Fruit fly (Drosophila melanogaster) whole organism, embryonic: ENCODE data around the gene maca.

ENCODE experiments used
- Bteb2 ChIP-seq: fragments of 200-800 bp; sonication (Bioruptor generic); optimal IDR thresholded peaks from 2 replicates; lab custom pipeline; 2016; ENCODE audit warnings: missing biosample characterization, missing genetic modification characterization
- CG14441 ChIP-seq: fragments of 200-800 bp; sonication (Bioruptor generic); IDR thresholded peaks from 2 replicates; pipeline ENCODE4 v1.3.6; 2022; ENCODE audit warnings: missing biosample characterization, missing genetic modification characterization
- CG15514 ChIP-seq: fragments of 200-800 bp; sonication (Bioruptor generic); optimal IDR thresholded peaks from 3 replicates; lab custom pipeline; 2017; ENCODE audit warnings: missing biosample characterization, missing genetic modification characterization, mild to moderate bottlenecking, moderate library complexity, missing genetic modification reagents
- CG16779 ChIP-seq: fragments of 200-800 bp; sonication (Bioruptor generic); IDR thresholded peaks from 2 replicates; pipeline ENCODE4 v1.3.6; 2022; ENCODE audit warnings: missing biosample characterization, missing genetic modification characterization
- CG3163 ChIP-seq: fragments of 200-800 bp; sonication (Bioruptor generic); optimal IDR thresholded peaks from 3 replicates; lab custom pipeline; 2016; ENCODE audit warnings: missing biosample characterization, missing genetic modification characterization
- CG6854 ChIP-seq: fragments of 200-800 bp; sonication (Bioruptor generic); optimal IDR thresholded peaks from 3 replicates; lab custom pipeline; 2017; ENCODE audit warnings: missing biosample characterization, mild to moderate bottlenecking, missing genetic modification characterization
- CTCF ChIP-seq: fragments of 200-800 bp; sonication (Bioruptor generic); optimal IDR thresholded peaks from 2 replicates; lab custom pipeline; 2017; ENCODE audit warnings: missing biosample characterization, mild to moderate bottlenecking, missing genetic modification characterization, moderate library complexity
- Dip2 ChIP-seq: fragments of 200-800 bp; sonication (Bioruptor generic); IDR thresholded peaks from 2 replicates; pipeline ENCODE4 v1.3.6; 2022; ENCODE audit warnings: missing biosample characterization, missing genetic modification characterization
- Dp ChIP-seq: fragments of 200-800 bp; sonication (Bioruptor generic); optimal IDR thresholded peaks from 2 replicates; lab custom pipeline; 2018; ENCODE audit warnings: missing biosample characterization, mild to moderate bottlenecking, missing genetic modification characterization, moderate library complexity
- Ets97D ChIP-seq: fragments of 200-800 bp; sonication (Bioruptor generic); optimal IDR thresholded peaks from 3 replicates; lab custom pipeline; 2016; ENCODE audit warnings: missing biosample characterization, missing genetic modification characterization
- HLH3B ChIP-seq: fragments of 200-800 bp; sonication (Bioruptor generic); IDR thresholded peaks from 2 replicates; pipeline ENCODE4 v1.3.6; 2022; ENCODE audit warnings: missing biosample characterization, missing genetic modification characterization
- Hmr ChIP-seq: fragments of 200-800 bp; sonication (Bioruptor generic); optimal IDR thresholded peaks from 3 replicates; lab custom pipeline; 2017; ENCODE audit warnings: mild to moderate bottlenecking, missing biosample characterization, missing genetic modification reagents, missing genetic modification characterization
- Hmx ChIP-seq: fragments of 200-800 bp; sonication (Bioruptor generic); optimal IDR thresholded peaks from 2 replicates; lab custom pipeline; 2016; ENCODE audit warnings: missing biosample characterization, missing genetic modification characterization
- Hr51 ChIP-seq, 2 experiments: fragments of 200-800 bp; sonication (Bioruptor generic); optimal IDR thresholded peaks; 2 replicates in 1 of 2; 3 replicates in 1 of 2; lab custom pipeline; 2016 to 2018; ENCODE audit warnings: missing biosample characterization in 2 of 2, missing genetic modification characterization in 2 of 2, mild to moderate bottlenecking in 1 of 2, moderate library complexity in 1 of 2
- Hsf ChIP-seq: fragments of 200-800 bp; sonication (Bioruptor generic); optimal IDR thresholded peaks from 3 replicates; lab custom pipeline; 2016; ENCODE audit warnings: missing biosample characterization, missing genetic modification characterization
- Mad ChIP-seq: fragments of 200-800 bp; sonication (Bioruptor generic); optimal IDR thresholded peaks from 2 replicates; lab custom pipeline; 2016; ENCODE audit warnings: missing biosample characterization, missing genetic modification characterization
- Med ChIP-seq: fragments of 200-800 bp; sonication (Bioruptor generic); peaks from one replicate; lab custom pipeline; 2016; ENCODE audit warnings: missing biosample characterization, missing genetic modification characterization, mild to moderate bottlenecking, inconsistent platforms, moderate library complexity
- Rx ChIP-seq: fragments of 200-800 bp; sonication (Bioruptor generic); IDR thresholded peaks from 2 replicates; pipeline ENCODE4 v1.3.6; 2022; ENCODE audit warnings: missing biosample characterization, missing genetic modification characterization
- Sin3A ChIP-seq: fragments of >200 bp; optimal IDR thresholded peaks from 2 replicates; lab custom pipeline; 2018
- Xbp1 ChIP-seq: fragments of 200-800 bp; sonication (Bioruptor generic); optimal IDR thresholded peaks from 3 replicates; lab custom pipeline; 2016; ENCODE audit warnings: missing biosample characterization, mild to moderate bottlenecking, missing genetic modification characterization
- abd-A ChIP-seq: fragments of 200-800 bp; sonication (Bioruptor generic); optimal IDR thresholded peaks from 3 replicates; lab custom pipeline; 2019; ENCODE audit warnings: missing biosample characterization, mild to moderate bottlenecking, missing genetic modification characterization, moderate library complexity
- aop ChIP-seq: fragments of 200-800 bp; sonication (Bioruptor generic); IDR thresholded peaks from 2 replicates; pipeline ENCODE4 v1.3.6; 2022; ENCODE audit warnings: missing biosample characterization, missing genetic modification characterization
- az2 ChIP-seq: fragments of 200-800 bp; sonication (Bioruptor generic); optimal IDR thresholded peaks from 3 replicates; lab custom pipeline; 2016; ENCODE audit warnings: missing biosample characterization, missing genetic modification characterization
- chinmo ChIP-seq: fragments of 200-800 bp; sonication (Bioruptor generic); IDR thresholded peaks from 4 replicates; pipeline ENCODE4 v1.3.6; 2022; ENCODE audit warnings: missing biosample characterization, missing genetic modification characterization; ENCODE audit not compliant: partially characterized antibody
- cwo ChIP-seq: fragments of 200-800 bp; sonication (Bioruptor generic); optimal IDR thresholded peaks from 3 replicates; lab custom pipeline; 2017; ENCODE audit warnings: missing biosample characterization, missing genetic modification characterization, mild to moderate bottlenecking, moderate library complexity, missing genetic modification reagents
- danr ChIP-seq: fragments of 200-800 bp; sonication (Bioruptor generic); IDR thresholded peaks from 2 replicates; pipeline ENCODE4 v1.3.6; 2022; ENCODE audit warnings: missing biosample characterization, missing genetic modification characterization
- dm ChIP-seq: fragments of 200-800 bp; sonication (Bioruptor generic); optimal IDR thresholded peaks from 3 replicates; lab custom pipeline; 2016; ENCODE audit warnings: missing biosample characterization, missing genetic modification characterization
- exex ChIP-seq: fragments of 200-800 bp; sonication (Bioruptor generic); optimal IDR thresholded peaks from 4 replicates; lab custom pipeline; 2018; ENCODE audit warnings: missing biosample characterization, mild to moderate bottlenecking, missing genetic modification characterization, moderate library complexity
- gce ChIP-seq: fragments of 200-800 bp; sonication (Bioruptor generic); IDR thresholded peaks from 3 replicates; pipeline ENCODE4 v1.3.6; 2022; ENCODE audit warnings: missing biosample characterization, missing genetic modification characterization
- gcm2 ChIP-seq: fragments of 200-800 bp; sonication (Bioruptor generic); optimal IDR thresholded peaks from 2 replicates; lab custom pipeline; 2016; ENCODE audit warnings: missing biosample characterization, missing genetic modification characterization
- hb ChIP-seq: fragments of 200-800 bp; sonication (Bioruptor generic); IDR thresholded peaks from 3 replicates; pipeline ENCODE4 v1.3.6; 2022; ENCODE audit warnings: missing biosample characterization, missing genetic modification characterization; ENCODE audit not compliant: partially characterized antibody
- kni ChIP-seq: fragments of 200-800 bp; sonication (Bioruptor generic); optimal IDR thresholded peaks from 3 replicates; lab custom pipeline; 2017; ENCODE audit warnings: mild to moderate bottlenecking, missing biosample characterization, missing genetic modification reagents, missing genetic modification characterization
- knrl ChIP-seq: fragments of 200-800 bp; sonication (Bioruptor generic); IDR thresholded peaks from 3 replicates; pipeline ENCODE4 v1.3.6; 2022; ENCODE audit warnings: missing biosample characterization, missing genetic modification characterization; ENCODE audit not compliant: partially characterized antibody
- nerfin-1 ChIP-seq: fragments of 200-800 bp; sonication (Bioruptor generic); optimal IDR thresholded peaks from 3 replicates; lab custom pipeline; 2019; ENCODE audit warnings: missing biosample characterization, mild to moderate bottlenecking, missing genetic modification characterization, moderate library complexity
- pros ChIP-seq: fragments of 200-800 bp; sonication (Bioruptor generic); optimal IDR thresholded peaks from 3 replicates; lab custom pipeline; 2019; ENCODE audit warnings: missing biosample characterization, mild to moderate bottlenecking, missing genetic modification characterization, moderate library complexity
- scrt ChIP-seq: fragments of 200-800 bp; sonication (Bioruptor generic); optimal IDR thresholded peaks from 2 replicates; lab custom pipeline; 2018; ENCODE audit warnings: missing biosample characterization, mild to moderate bottlenecking, missing genetic modification characterization, moderate library complexity
- stc ChIP-seq: fragments of 200-800 bp; sonication (Bioruptor generic); IDR thresholded peaks from 2 replicates; pipeline ENCODE4 v1.3.6; 2022; ENCODE audit warnings: missing biosample characterization, missing genetic modification characterization
- zen ChIP-seq: fragments of 200-800 bp; sonication (Bioruptor generic); optimal IDR thresholded peaks from 3 replicates; lab custom pipeline; 2018; ENCODE audit warnings: missing biosample characterization, mild to moderate bottlenecking, missing genetic modification characterization, moderate library complexity

Gene maca

dm6 chr3R:15493211-15493610 lies 1.2 kb upstream of the maca start (continued):
- TF ChIP-seq stc (no peak), Hsf (GFP tag; lab: Kevin White, UChicago) (peak; percentile 12), dm (GFP tag; lab: Kevin White, UChicago) (no peak), CG15514 (GFP tag; lab: Kevin White, UChicago) (no peak), CTCF (GFP tag; lab: Kevin White, UChicago) (peak; percentile 95), Sin3A (no peak), Ets97D (peak; percentile 3), Hmr (GFP tag; lab: Kevin White, UChicago) (no peak), HLH3B (no peak), aop (GFP tag; lab: Robert Waterston, UW) (no peak), Xbp1 (peak; percentile 16), CG6854 (GFP tag; lab: Kevin White, UChicago) (no peak), hb (GFP tag; lab: Robert Waterston, UW) (no peak), az2 (peak; percentile 18), knrl (peak; percentile 51; the same call in 2 of the 3 replicates), Dip2 (peak; percentile 91), zen (tag; lab: Kevin White, UChicago) (peak; percentile 16), Med (GFP tag; lab: Kevin White, UChicago) (peak; percentile 80)

- TF ChIP-seq CG3163 (GFP tag; lab: Kevin White, UChicago) (no peak), exex (tag; lab: Kevin White, UChicago) (peak; percentile 44)
Measured at dm6 chr3R:15507760-15508159, 13.4 kb downstream of the maca start.

dm6 chr3R:15508631-15509030 lies 14.2 kb downstream of the maca start, which contains the start of gene CG44014:
Gene CG44014 (minus strand): TSS chr3R:15508886.
- TF ChIP-seq Rx (GFP tag; lab: Robert Waterston, UW) = no peak
- TF ChIP-seq exex (tag; lab: Kevin White, UChicago) = peak; percentile 35
- no peak for TF ChIP-seq Hmx (GFP tag; lab: Kevin White, UChicago)
- TF ChIP-seq cwo = no peak
- no peak for TF ChIP-seq Dp (GFP tag; lab: Kevin White, UChicago)

dm6 chr3R:15509817-15510216 lies 15.4 kb downstream of the maca start, which contains the start of gene CG44013:
Gene CG44013 (minus strand): TSS chr3R:15509917.
- no peak for TF ChIP-seq Mad (GFP tag; lab: Kevin White, UChicago)
- TF ChIP-seq CG14441 = no peak
- TF ChIP-seq danr (GFP tag; lab: Robert Waterston, UW) = no peak
- TF ChIP-seq CG16779 (GFP tag; lab: Robert Waterston, UW) = no peak
- TF ChIP-seq Bteb2 (GFP tag; lab: Kevin White, UChicago) = no peak

dm6 chr3R:15512249-15512648 lies 17.8 kb downstream of the maca start:
- TF ChIP-seq abd-A (tag; lab: Kevin White, UChicago) (peak; percentile 57), pros (peak; percentile 92), nerfin-1 (tag; lab: Kevin White, UChicago) (peak; percentile 44), kni (GFP tag; lab: Kevin White, UChicago) (peak; percentile 24), chinmo (GFP tag; lab: Robert Waterston, UW) (0 out of 4 replicates have a peak, but pooled peaks have one; percentile 24), Hr51 (GFP tag; optimal IDR thresholded peaks at IDR 0.05; lab: Kevin White, UChicago) (peak in 1 of 2 experiments; percentile 33), scrt (GFP tag; lab: Kevin White, UChicago) (peak; percentile 54), gce (GFP tag; lab: Robert Waterston, UW) (no peak), gcm2 (GFP tag; lab: Kevin White, UChicago) (no peak)
